Worm (Caenorhabditis elegans) whole organism, young adult: ENCODE data around the gene zipt-7.1.

ENCODE experiments used
- F33H1.4 ChIP-seq: fragments of 200-800 bp; sonication (Bioruptor generic); IDR thresholded peaks from 2 replicates; pipeline ENCODE4 v1.3.6; 2022; ENCODE audit warnings: missing genetic modification reagents, missing genetic modification characterization, missing compliant biosample characterization
- F49E8.2 ChIP-seq: sonication (generic microtip); optimal IDR thresholded peaks from 3 replicates; lab custom pipeline; 2017; ENCODE audit warnings: missing genetic modification characterization, mild to moderate bottlenecking, missing compliant biosample characterization, antibody characterized with exemption, moderate library complexity; ENCODE audit not compliant: insufficient read depth
- K11D2.4 ChIP-seq: fragments of 200-800 bp; sonication (Bioruptor generic); IDR thresholded peaks from 2 replicates; pipeline ENCODE4 v1.3.6; 2022; ENCODE audit warnings: missing genetic modification reagents, missing genetic modification characterization, missing compliant biosample characterization
- ama-1 ChIP-seq, 3 experiments: fragments of 150-350 bp in 1 of 3; sonication (generic microtip) in 2 of 3; optimal IDR thresholded peaks; 2 replicates each; lab custom pipeline; 2014 to 2018; ENCODE audit warnings: missing biosample characterization in 2 of 3, missing genetic modification characterization in 2 of 3, missing genetic modification reagents in 2 of 3
- ccch-3 ChIP-seq: fragments of 200-800 bp; sonication (Bioruptor generic); optimal IDR thresholded peaks from 2 replicates; lab custom pipeline; 2018; ENCODE audit warnings: mild to moderate bottlenecking, missing genetic modification characterization, missing compliant biosample characterization
- ceh-79 ChIP-seq: sonication (generic microtip); optimal IDR thresholded peaks from 2 replicates; lab custom pipeline; 2017; ENCODE audit warnings: mild to moderate bottlenecking, missing genetic modification characterization, missing compliant biosample characterization
- hrde-1 ChIP-seq: sonication (generic microtip); optimal IDR thresholded peaks from 2 replicates; lab custom pipeline; 2016; ENCODE audit warnings: missing genetic modification characterization, mild to moderate bottlenecking, missing compliant biosample characterization, moderate library complexity, missing genotype, missing genetic modification reagents, borderline replicate concordance
- lin-26 ChIP-seq: fragments of 200-800 bp; sonication (Bioruptor generic); IDR thresholded peaks from 2 replicates; pipeline ENCODE4 v1.3.6; 2022; ENCODE audit warnings: missing genetic modification reagents, missing genetic modification characterization, missing compliant biosample characterization
- nfya-1 ChIP-seq: sonication (generic microtip); optimal IDR thresholded peaks from 2 replicates; lab custom pipeline; 2017; ENCODE audit warnings: antibody characterized with exemption, missing compliant biosample characterization, missing genetic modification characterization, borderline replicate concordance; ENCODE audit not compliant: insufficient read depth
- unc-130 ChIP-seq: sonication (generic microtip); optimal IDR thresholded peaks from 2 replicates; lab custom pipeline; 2016; ENCODE audit warnings: missing genetic modification reagents, missing genetic modification characterization, missing compliant biosample characterization
- unc-62 ChIP-seq: fragments of 150-350 bp; optimal IDR thresholded peaks from 2 replicates; lab custom pipeline; 2014; ENCODE audit warnings: missing biosample characterization, missing genetic modification reagents, missing genetic modification characterization

DNA sequence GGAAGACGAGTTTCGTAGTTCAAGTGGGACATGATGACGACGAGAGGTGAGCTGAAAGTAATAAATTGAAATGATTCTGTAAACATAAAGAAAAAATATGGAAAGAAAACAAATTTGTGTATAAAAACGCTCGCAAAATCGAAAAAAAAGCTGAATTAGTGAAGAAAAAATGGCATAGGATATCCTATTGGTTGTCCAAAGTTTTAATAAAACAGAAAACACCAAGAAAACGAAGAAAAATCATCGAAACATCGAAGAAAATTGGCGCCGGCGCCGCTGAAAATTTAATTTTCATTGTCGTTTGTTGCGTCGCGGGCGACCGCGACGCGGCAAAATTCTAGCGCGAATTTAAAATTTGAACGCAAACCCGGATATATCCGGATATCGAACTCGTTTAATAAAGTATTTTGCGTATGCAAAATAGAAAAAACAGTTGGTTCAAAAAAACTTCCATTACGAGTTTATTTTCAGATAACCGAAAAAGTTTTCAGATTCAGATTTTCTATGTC lies 14.3 kb downstream of the zipt-7.1 start, which contains the start of gene gln-5:
- TF ChIP-seq ceh-79 (tag; lab: Kevin White, UChicago) (no peak), nfya-1 (tag; lab: Kevin White, UChicago) (no peak), ama-1 (optimal IDR thresholded peaks at IDR 0.05; lab: Kevin White, UChicago) (no peak), ama-1 (GFP tag; optimal IDR thresholded peaks at IDR 0.05; lab: Kevin White, UChicago) (no peak), lin-26 (GFP tag; lab: Robert Waterston, UW) (no peak), unc-62 (no peak), F49E8.2 (tag; lab: Kevin White, UChicago) (peak; percentile 48), K11D2.4 (no peak), F33H1.4 (peak; percentile 74), ccch-3 (GFP tag; lab: Kevin White, UChicago) (no peak), hrde-1 (tag; lab: Kevin White, UChicago) (no peak), unc-130 (no peak)
